Worm (Caenorhabditis elegans) whole organism, late embryonic: ENCODE measurements around the gene F33A8.7.

Experiments used
- ceh-31 ChIP-seq: sonication (generic microtip); optimal IDR thresholded peaks from 2 replicates; lab custom pipeline; 2016; ENCODE audit warnings: missing genetic modification characterization, missing compliant biosample characterization
- dmd-4 ChIP-seq: sonication (generic microtip); optimal IDR thresholded peaks from 2 replicates; lab custom pipeline; 2016; ENCODE audit warnings: borderline replicate concordance, missing genetic modification characterization, missing compliant biosample characterization
- fkh-10 ChIP-seq: fragments of 150-350 bp; optimal IDR thresholded peaks from 2 replicates; lab custom pipeline; 2014; ENCODE audit warnings: missing biosample characterization, missing genetic modification reagents, missing genetic modification characterization
- pha-4 ChIP-seq: fragments of 150-350 bp; optimal IDR thresholded peaks from 2 replicates; lab custom pipeline; 2018; ENCODE audit warnings: missing biosample characterization, missing genetic modification reagents, missing genetic modification characterization
- pros-1 ChIP-seq: fragments of 150-350 bp; optimal IDR thresholded peaks from 2 replicates; lab custom pipeline; 2014; ENCODE audit warnings: missing biosample characterization, missing genetic modification reagents, missing genetic modification characterization
- sox-2 ChIP-seq: fragments of 200-800 bp; sonication (Bioruptor generic); IDR thresholded peaks from 2 replicates; pipeline ENCODE4 v1.3.6; 2022; ENCODE audit warnings: missing genetic modification reagents, missing genetic modification characterization, missing compliant biosample characterization
- sox-4 ChIP-seq: sonication (generic microtip); optimal IDR thresholded peaks from 2 replicates; lab custom pipeline; 2017; ENCODE audit warnings: mild to moderate bottlenecking, missing genetic modification characterization, inconsistent platforms, missing compliant biosample characterization
- unc-55 ChIP-seq: sonication (generic microtip); optimal IDR thresholded peaks from 2 replicates; lab custom pipeline; 2017; ENCODE audit warnings: missing biosample characterization, missing genetic modification reagents, missing genetic modification characterization

ce11 chrII:10982017-10982416 is 43.4 kb downstream of the F33A8.7 start:
- TF ChIP-seq pha-4 (tag; lab: Kevin White, UChicago): no peak
- no peak for TF ChIP-seq sox-2
- TF ChIP-seq sox-4 (tag; lab: Kevin White, UChicago): no peak
- no peak for TF ChIP-seq fkh-10 (GFP tag; lab: Kevin White, UChicago)
- no peak for TF ChIP-seq dmd-4 (tag; lab: Kevin White, UChicago)
- TF ChIP-seq unc-55 (GFP tag; lab: Kevin White, UChicago): peak; percentile 9
- TF ChIP-seq pros-1 (tag; lab: Kevin White, UChicago): no peak
- TF ChIP-seq ceh-31: no peak
